Fruit fly (Drosophila melanogaster) whole organism, adult: ENCODE results near the gene Lrch.

Source experiments
- CG12768 ChIP-seq: fragments of 200-800 bp; sonication (Bioruptor generic); optimal IDR thresholded peaks from 2 replicates; lab custom pipeline; 2017; ENCODE audit warnings: missing biosample characterization, missing genetic modification characterization, mild to moderate bottlenecking, moderate library complexity, missing genetic modification reagents
- CG1620 ChIP-seq: fragments of 200-800 bp; sonication (Bioruptor generic); optimal IDR thresholded peaks from 2 replicates; lab custom pipeline; 2016; ENCODE audit warnings: missing biosample characterization, missing genetic modification characterization
- CG33017 ChIP-seq: fragments of 200-800 bp; sonication (Bioruptor generic); optimal IDR thresholded peaks from 2 replicates; lab custom pipeline; 2018; ENCODE audit warnings: missing biosample characterization, mild to moderate bottlenecking, missing genetic modification characterization, moderate library complexity
- CG7045 ChIP-seq: fragments of 200-800 bp; sonication (Bioruptor generic); optimal IDR thresholded peaks from 2 replicates; lab custom pipeline; 2017; ENCODE audit warnings: missing biosample characterization, mild to moderate bottlenecking, missing genetic modification characterization
- CG7101 ChIP-seq: fragments of 200-800 bp; sonication (Bioruptor generic); optimal IDR thresholded peaks from 2 replicates; lab custom pipeline; 2018; ENCODE audit warnings: missing biosample characterization, mild to moderate bottlenecking, missing genetic modification characterization, moderate library complexity
- Crg-1 ChIP-seq: fragments of 200-800 bp; sonication (Bioruptor generic); optimal IDR thresholded peaks from 2 replicates; lab custom pipeline; 2016; ENCODE audit warnings: missing biosample characterization, missing genetic modification characterization
- Hr96 ChIP-seq: fragments of 200-800 bp; sonication (Bioruptor generic); optimal IDR thresholded peaks from 2 replicates; lab custom pipeline; 2016; ENCODE audit warnings: missing biosample characterization, missing genetic modification characterization
- Mnt ChIP-seq: fragments of 200-800 bp; sonication (Bioruptor generic); optimal IDR thresholded peaks from 2 replicates; lab custom pipeline; 2016; ENCODE audit warnings: missing biosample characterization, mild to moderate bottlenecking, missing genetic modification characterization
- bab1 ChIP-seq: fragments of 200-800 bp; sonication (Bioruptor generic); optimal IDR thresholded peaks from 3 replicates; lab custom pipeline; 2019; ENCODE audit warnings: missing biosample characterization, mild to moderate bottlenecking, missing genetic modification characterization, moderate library complexity
- cic ChIP-seq: fragments of 200-800 bp; sonication (Bioruptor generic); optimal IDR thresholded peaks from 2 replicates; lab custom pipeline; 2017; ENCODE audit warnings: missing biosample characterization, mild to moderate bottlenecking, missing genetic modification characterization, moderate library complexity
- cnc ChIP-seq, 2 experiments: fragments of >200 bp; optimal IDR thresholded peaks; 2 replicates each; lab custom pipeline; 2017
- kay ChIP-seq: fragments of 200-800 bp; sonication (Bioruptor generic); peaks from one replicate; lab custom pipeline; 2016; ENCODE audit warnings: missing biosample characterization, missing genetic modification characterization, borderline replicate concordance
- ovo ChIP-seq: fragments of 200-800 bp; sonication (Bioruptor generic); optimal IDR thresholded peaks from 2 replicates; lab custom pipeline; 2016; ENCODE audit warnings: missing biosample characterization, missing genetic modification characterization
- tj ChIP-seq: fragments of 200-800 bp; sonication (Bioruptor generic); optimal IDR thresholded peaks from 3 replicates; lab custom pipeline; 2017; ENCODE audit warnings: missing biosample characterization, mild to moderate bottlenecking, missing genetic modification characterization, moderate library complexity

DNA sequence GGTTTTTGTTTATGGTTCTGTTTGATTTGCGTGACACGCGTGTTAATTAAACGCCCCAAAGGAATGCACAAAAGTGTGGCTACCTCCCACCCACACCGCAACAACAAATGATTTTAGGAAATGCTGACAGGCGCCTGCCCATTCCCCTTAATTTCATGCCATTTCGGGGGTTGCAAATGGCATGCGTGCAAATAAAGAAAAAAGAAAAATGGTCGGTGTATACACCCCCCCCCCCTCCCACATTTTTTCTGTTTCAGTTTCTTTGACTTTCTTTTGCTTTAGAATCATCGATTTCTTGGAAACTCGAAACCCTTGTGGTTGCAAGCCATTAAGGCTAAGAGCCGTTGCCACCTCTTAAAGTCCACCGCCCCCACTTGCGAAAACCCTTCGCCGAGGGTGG is 2.8 kb downstream of the Lrch start:
- no peak for TF ChIP-seq bab1 (GFP tag; lab: Kevin White, UChicago)
- TF ChIP-seq cic (GFP tag; lab: Kevin White, UChicago) = no peak
- no peak for TF ChIP-seq CG33017 (tag; lab: Kevin White, UChicago)
- TF ChIP-seq tj (GFP tag; lab: Kevin White, UChicago) = no peak
- no peak for TF ChIP-seq CG7101 (tag; lab: Kevin White, UChicago)
- TF ChIP-seq Hr96 (GFP tag; lab: Kevin White, UChicago) = no peak
- no peak for TF ChIP-seq Crg-1 (GFP tag; lab: Kevin White, UChicago)
- no peak for TF ChIP-seq CG7045 (GFP tag; lab: Kevin White, UChicago)
- TF ChIP-seq kay (GFP tag; lab: Kevin White, UChicago) = no peak
- no peak for TF ChIP-seq CG1620 (GFP tag; lab: Kevin White, UChicago)
- no peak for TF ChIP-seq CG12768 (GFP tag; lab: Kevin White, UChicago)
- TF ChIP-seq cnc (optimal IDR thresholded peaks at IDR 0.05; lab: Kevin White, UChicago) = no peak
- no peak for TF ChIP-seq ovo (GFP tag; lab: Kevin White, UChicago)
- no peak for TF ChIP-seq Mnt (GFP tag; lab: Kevin White, UChicago)
